Worm (Caenorhabditis elegans) whole organism, L1 larva: ENCODE results near the gene R09D1.14.
"Not testable (repeated sequence)": the region's sequence is repeated elsewhere in the genome, so short reads cannot be mapped to it uniquely, and the experiment has no call there.

Experiments
- C04F5.9 ChIP-seq: sonication (generic microtip); optimal IDR thresholded peaks from 2 replicates; lab custom pipeline; 2016; ENCODE audit warnings: missing genetic modification characterization, missing compliant biosample characterization
- F16B12.6 ChIP-seq: fragments of 150-350 bp; optimal IDR thresholded peaks from 2 replicates; lab custom pipeline; 2014; ENCODE audit warnings: missing biosample characterization, missing genetic modification characterization
- Y116A8C.19 ChIP-seq: sonication (generic microtip); optimal IDR thresholded peaks from 2 replicates; lab custom pipeline; 2016; ENCODE audit warnings: missing compliant biosample characterization, missing genetic modification characterization, borderline replicate concordance
- aly-2 ChIP-seq: fragments of 150-350 bp; optimal IDR thresholded peaks from 2 replicates; lab custom pipeline; 2014; ENCODE audit warnings: missing biosample characterization, missing genetic modification characterization
- ceh-63 ChIP-seq: fragments of 200-800 bp; sonication (Bioruptor generic); optimal IDR thresholded peaks from 2 replicates; lab custom pipeline; 2018; ENCODE audit warnings: mild to moderate bottlenecking, missing genetic modification characterization, missing compliant biosample characterization
- ceh-82 ChIP-seq, 3 experiments: fragments of 150-350 bp in 1 of 3; sonication (generic microtip) in 2 of 3; optimal IDR thresholded peaks; 2 replicates each; lab custom pipeline; 2014 to 2017; ENCODE audit warnings: missing biosample characterization in 3 of 3, missing genetic modification characterization in 3 of 3
- dsc-1 ChIP-seq: sonication (generic microtip); optimal IDR thresholded peaks from 2 replicates; lab custom pipeline; 2016; ENCODE audit warnings: mild to moderate bottlenecking, missing genetic modification characterization, missing compliant biosample characterization
- efl-1 ChIP-seq, 4 experiments: fragments of 150-350 bp; optimal IDR thresholded peaks in 3 of 4; peaks in 1 of 4; 1 replicate in 1 of 4; 2 replicates in 3 of 4; lab custom pipeline; 2014; ENCODE audit warnings: missing biosample characterization in 2 of 4, missing genetic modification characterization in 2 of 4, missing genetic modification reagents in 2 of 4
- efl-3 ChIP-seq: fragments of 200-800 bp; sonication (Bioruptor generic); optimal IDR thresholded peaks from 2 replicates; lab custom pipeline; 2018; ENCODE audit warnings: mild to moderate bottlenecking, missing genetic modification characterization, missing compliant biosample characterization
- egl-13 ChIP-seq: sonication (generic microtip); optimal IDR thresholded peaks from 2 replicates; lab custom pipeline; 2016; ENCODE audit warnings: missing genotype, missing genetic modification reagents, missing genetic modification characterization, missing compliant biosample characterization
- elt-2 ChIP-seq: sonication (generic microtip); optimal IDR thresholded peaks from 2 replicates; lab custom pipeline; 2016; ENCODE audit warnings: missing genetic modification characterization, mild to moderate bottlenecking, inconsistent platforms, missing compliant biosample characterization, missing genetic modification reagents
- fkh-10 ChIP-seq: sonication (generic microtip); optimal IDR thresholded peaks from 2 replicates; lab custom pipeline; 2017; ENCODE audit warnings: missing biosample characterization, missing genetic modification reagents, missing genetic modification characterization
- fkh-8 ChIP-seq: sonication (generic microtip); optimal IDR thresholded peaks from 2 replicates; lab custom pipeline; 2016; ENCODE audit warnings: mild to moderate bottlenecking, missing genetic modification characterization, missing compliant biosample characterization
- hpl-2 ChIP-seq: fragments of 150-350 bp; optimal IDR thresholded peaks from 2 replicates; lab custom pipeline; 2014; ENCODE audit warnings: missing biosample characterization, missing genetic modification reagents, missing genetic modification characterization
- irx-1 ChIP-seq: sonication (generic microtip); optimal IDR thresholded peaks from 2 replicates; lab custom pipeline; 2016; ENCODE audit warnings: missing genetic modification characterization, missing compliant biosample characterization
- isw-1 ChIP-seq: fragments of 200-800 bp; sonication (Bioruptor generic); IDR thresholded peaks from 2 replicates; pipeline ENCODE4 v1.3.6; 2022; ENCODE audit warnings: missing genetic modification characterization, missing compliant biosample characterization
- jun-1 ChIP-seq: fragments of 150-350 bp; optimal IDR thresholded peaks from 2 replicates; lab custom pipeline; 2014; ENCODE audit warnings: missing biosample characterization, missing genetic modification reagents, missing genetic modification characterization
- lin-13 ChIP-seq: fragments of 150-350 bp; optimal IDR thresholded peaks from 2 replicates; lab custom pipeline; 2014; ENCODE audit warnings: missing biosample characterization, missing genetic modification reagents, missing genetic modification characterization
- lin-35 ChIP-seq, 2 experiments: fragments of 150-350 bp; optimal IDR thresholded peaks; 2 replicates each; lab custom pipeline; 2014; ENCODE audit warnings: missing biosample characterization in 2 of 2, missing genetic modification characterization in 2 of 2, missing genetic modification reagents in 2 of 2
- lin-39 ChIP-seq: fragments of 150-350 bp; optimal IDR thresholded peaks from 2 replicates; lab custom pipeline; 2014; ENCODE audit warnings: missing biosample characterization, missing genetic modification reagents, missing genetic modification characterization
- lsy-2 ChIP-seq, 2 experiments: fragments of 150-350 bp; optimal IDR thresholded peaks; 2 replicates each; lab custom pipeline; 2014; ENCODE audit warnings: missing biosample characterization in 2 of 2, missing genetic modification characterization in 2 of 2
- mdl-1 ChIP-seq, 2 experiments: fragments of 150-350 bp; optimal IDR thresholded peaks; 2 replicates each; lab custom pipeline; 2014 to 2017; ENCODE audit warnings: missing biosample characterization in 2 of 2, missing genetic modification characterization in 2 of 2, inconsistent platforms in 1 of 2
- nhr-19 ChIP-seq: fragments of 200-800 bp; sonication (Bioruptor generic); conservative IDR thresholded peaks from 2 replicates; pipeline ENCODE4 v1.3.6; 2022; ENCODE audit warnings: missing genetic modification characterization, missing compliant biosample characterization
- nhr-20 ChIP-seq: sonication (generic microtip); optimal IDR thresholded peaks from 2 replicates; lab custom pipeline; 2016; ENCODE audit warnings: mild to moderate bottlenecking, missing genetic modification characterization, missing compliant biosample characterization
- nhr-47 ChIP-seq: sonication (generic microtip); optimal IDR thresholded peaks from 2 replicates; lab custom pipeline; 2016; ENCODE audit warnings: mild to moderate bottlenecking, missing genetic modification characterization, moderate library complexity, missing compliant biosample characterization
- nhr-77 ChIP-seq: fragments of 150-350 bp; optimal IDR thresholded peaks from 2 replicates; lab custom pipeline; 2014; ENCODE audit warnings: missing biosample characterization, missing genetic modification characterization
- rnt-1 ChIP-seq: sonication (generic microtip); optimal IDR thresholded peaks from 2 replicates; lab custom pipeline; 2016; ENCODE audit warnings: mild to moderate bottlenecking, missing genetic modification characterization, moderate library complexity, missing compliant biosample characterization
- sup-37 ChIP-seq: fragments of 200-800 bp; sonication (Bioruptor generic); optimal IDR thresholded peaks from 2 replicates; lab custom pipeline; 2018; ENCODE audit warnings: mild to moderate bottlenecking, missing genetic modification characterization, missing compliant biosample characterization
- tlp-1 ChIP-seq: fragments of 150-350 bp; optimal IDR thresholded peaks from 2 replicates; lab custom pipeline; 2014; ENCODE audit warnings: missing biosample characterization, missing genetic modification characterization
- unc-130 ChIP-seq: fragments of 150-350 bp; optimal IDR thresholded peaks from 2 replicates; lab custom pipeline; 2017; ENCODE audit warnings: missing biosample characterization, missing genetic modification characterization, inconsistent platforms
- unc-98 ChIP-seq: fragments of 200-800 bp; sonication (Bioruptor generic); IDR thresholded peaks from 2 replicates; pipeline ENCODE4 v1.3.6; 2022; ENCODE audit warnings: missing genetic modification characterization, missing compliant biosample characterization
- xbp-1 ChIP-seq: sonication (generic microtip); optimal IDR thresholded peaks from 2 replicates; lab custom pipeline; 2016; ENCODE audit warnings: missing genetic modification characterization, missing compliant biosample characterization
- zip-4 ChIP-seq: fragments of 200-800 bp; sonication (Bioruptor generic); optimal IDR thresholded peaks from 2 replicates; lab custom pipeline; 2018; ENCODE audit warnings: mild to moderate bottlenecking, missing genetic modification characterization, moderate library complexity, missing compliant biosample characterization
- ztf-11 ChIP-seq, 2 experiments: sonication (generic microtip); optimal IDR thresholded peaks; 2 replicates each; lab custom pipeline; 2016 to 2017; ENCODE audit warnings: missing genetic modification characterization in 2 of 2, missing biosample characterization in 1 of 2, missing compliant biosample characterization in 1 of 2

Gene R09D1.14

ce11 chrII:9454304-9454703 is 5.1 kb downstream of the R09D1.14 start, which contains the start of gene chil-19:
Gene chil-19, minus strand, starts transcription at chrII:9454404.
- TF ChIP-seq efl-1 (optimal IDR thresholded peaks at IDR 0.05; lab: Kevin White, UChicago) = no peak
- TF ChIP-seq efl-1 (GFP tag; optimal IDR thresholded peaks at IDR 0.05 in 1 of 2; lab: Kevin White, UChicago) = peak in 1 of 2 experiments; percentile 5
- no peak for TF ChIP-seq sup-37 (GFP tag; lab: Kevin White, UChicago)
- no peak for TF ChIP-seq xbp-1

DNA sequence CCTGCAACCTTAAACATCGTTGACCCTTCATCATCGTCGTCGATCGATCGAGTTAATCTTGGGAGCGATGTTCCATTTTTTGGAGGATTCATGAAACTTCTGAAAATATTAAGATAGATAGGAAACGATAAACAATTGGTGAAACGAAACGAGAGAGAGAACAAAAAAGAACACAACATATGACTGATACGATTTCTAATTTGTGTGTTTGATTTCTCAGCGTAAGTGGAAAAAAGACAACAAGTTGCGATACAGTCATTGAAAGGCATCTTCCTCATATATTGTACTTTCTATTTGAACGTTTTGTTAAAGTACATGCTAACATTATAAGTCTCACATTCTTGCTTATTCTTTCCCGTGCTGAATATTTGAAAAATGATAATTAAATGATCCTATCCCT is 7.2 kb downstream of the R09D1.14 start, which contains the start of gene R09D1.12:
TSS of gene R09D1.12 (minus strand) at position 101 of the 400 bp plus-strand sequence.
- not testable (repeated sequence) for TF ChIP-seq unc-130 (tag; lab: Kevin White, UChicago); tlp-1; mdl-1 (tag; optimal IDR thresholded peaks at IDR 0.05; lab: Kevin White, UChicago)

DNA sequence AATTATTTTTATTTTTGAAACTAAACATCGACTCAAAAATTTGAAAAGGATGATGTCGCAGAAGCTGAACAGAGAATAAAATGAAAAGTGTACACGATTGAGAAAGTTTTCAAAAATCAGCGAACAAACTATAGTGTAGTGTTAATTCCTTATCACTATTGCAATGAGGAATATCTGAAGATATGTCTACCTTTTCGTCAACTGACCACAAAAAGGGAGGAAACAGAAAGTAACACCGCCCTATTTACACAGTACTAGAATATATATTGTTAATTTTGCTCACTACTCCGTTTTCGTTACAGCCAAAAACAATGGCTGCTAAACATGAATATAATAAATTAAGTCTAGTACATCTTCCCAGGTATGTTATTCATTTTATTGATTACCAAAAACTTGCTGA is 11.4 kb downstream of the R09D1.14 start, which contains the start of gene chil-18:
TSS of gene chil-18 (plus strand) at position 301 of the 400 bp plus-strand sequence.
- TF ChIP-seq ceh-82 (tag; optimal IDR thresholded peaks at IDR 0.05; lab: Kevin White, UChicago) (no peak), nhr-20 (tag; lab: Kevin White, UChicago) (peak; percentile 12)

DNA sequence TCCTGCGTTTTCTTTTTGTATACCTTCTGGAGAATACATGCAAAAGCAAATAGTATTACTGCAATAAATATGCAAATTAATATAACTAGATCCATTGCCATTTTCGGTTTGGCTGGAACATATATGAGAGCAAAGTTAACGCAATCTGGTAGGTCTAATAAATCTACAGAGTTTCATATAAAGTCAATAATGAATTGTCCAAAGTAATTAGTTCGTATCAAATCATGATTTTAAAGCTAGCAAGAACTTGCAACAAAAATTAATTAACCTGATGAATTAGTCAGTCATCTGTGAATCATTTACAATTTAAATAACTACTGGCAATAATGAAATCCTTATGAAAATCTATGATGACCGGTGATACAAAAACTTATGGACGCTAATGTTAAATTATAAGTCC is 14.0 kb downstream of the R09D1.14 start, which contains the start of gene R09D1.13:
TSS of gene R09D1.13 (minus strand) at position 101 of the 400 bp plus-strand sequence.
- TF ChIP-seq unc-98 = no peak
- TF ChIP-seq isw-1 = no peak
- TF ChIP-seq jun-1 (tag; lab: Kevin White, UChicago) = no peak
- TF ChIP-seq fkh-8 (tag; lab: Kevin White, UChicago) = no peak
- TF ChIP-seq rnt-1 (tag; lab: Kevin White, UChicago) = no peak

DNA sequence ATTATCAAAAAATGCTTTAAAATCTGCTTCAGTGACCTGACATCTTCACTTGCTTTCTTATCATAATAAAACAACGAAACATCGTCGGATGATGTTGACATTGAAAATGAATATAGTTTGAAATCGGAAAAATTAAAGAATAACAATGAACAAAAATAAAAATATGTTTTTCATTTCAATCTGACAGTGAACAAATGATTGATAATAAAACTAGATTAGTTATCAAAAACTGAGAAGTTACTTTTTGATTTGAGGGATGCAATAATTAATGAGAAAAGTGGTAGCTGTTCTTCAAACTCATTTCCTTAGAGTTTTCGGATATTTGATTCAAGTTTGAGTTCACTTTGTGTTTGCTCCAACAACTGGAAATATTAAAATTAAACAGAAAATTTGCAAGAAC is 15.8 kb downstream of the R09D1.14 start, which contains the start of gene chil-15:
TSS of gene chil-15 (minus strand) at position 101 of the 400 bp plus-strand sequence.
- TF ChIP-seq fkh-10 (GFP tag; lab: Kevin White, UChicago) = no peak
- no peak for TF ChIP-seq elt-2 (tag; lab: Kevin White, UChicago)
- no peak for TF ChIP-seq Y116A8C.19 (tag; lab: Kevin White, UChicago)
- no peak for TF ChIP-seq lsy-2 (tag; optimal IDR thresholded peaks at IDR 0.05; lab: Kevin White, UChicago)
- no peak for TF ChIP-seq nhr-77 (tag; lab: Kevin White, UChicago)
- no peak for TF ChIP-seq lin-13 (GFP tag; lab: Kevin White, UChicago)
- TF ChIP-seq aly-2 = no peak
- TF ChIP-seq F16B12.6 (tag; lab: Kevin White, UChicago) = no peak
- TF ChIP-seq irx-1 (tag; lab: Kevin White, UChicago) = no peak
- no peak for TF ChIP-seq efl-3 (GFP tag; lab: Kevin White, UChicago)
- TF ChIP-seq ceh-63 = no peak
- TF ChIP-seq isw-1 = no peak

DNA sequence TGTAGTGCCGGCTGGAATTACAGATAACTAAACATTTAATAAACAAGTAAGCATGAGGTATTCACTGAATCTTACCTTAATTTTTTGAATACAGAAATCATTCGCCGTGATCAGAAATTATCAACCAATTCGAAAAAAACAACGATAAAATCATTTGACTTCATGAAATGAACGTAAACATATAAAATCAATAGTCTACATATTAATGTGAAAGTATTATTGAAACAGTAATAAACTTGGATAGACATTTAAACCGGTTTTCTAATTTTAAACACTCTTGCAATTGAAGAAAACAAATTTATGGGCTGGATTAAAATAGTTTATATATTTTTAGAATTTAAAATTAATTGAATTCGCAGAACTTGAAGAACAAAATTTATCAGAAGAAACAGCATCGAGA is 17.5 kb downstream of the R09D1.14 start, which contains the start of gene chil-16:
TSS of gene chil-16 (minus strand) at position 101 of the 400 bp plus-strand sequence.
- TF ChIP-seq hpl-2 (GFP tag; lab: Kevin White, UChicago) = no peak
- TF ChIP-seq lin-35 (GFP tag; optimal IDR thresholded peaks at IDR 0.05; lab: Kevin White, UChicago) = no peak
- no peak for TF ChIP-seq nhr-77 (tag; lab: Kevin White, UChicago)
- TF ChIP-seq zip-4 (GFP tag; lab: Kevin White, UChicago) = no peak
- TF ChIP-seq dsc-1 (tag; lab: Kevin White, UChicago) = no peak
- no peak for TF ChIP-seq unc-98
- no peak for TF ChIP-seq egl-13
- TF ChIP-seq, all 84 proteins: peak for 0

- TF ChIP-seq lin-39 (tag; lab: Kevin White, UChicago) = no peak
- TF ChIP-seq C04F5.9 (tag; lab: Kevin White, UChicago) = no peak
- no peak for TF ChIP-seq ztf-11 (tag; optimal IDR thresholded peaks at IDR 0.05; lab: Kevin White, UChicago)
- no peak for TF ChIP-seq nhr-47 (tag; lab: Kevin White, UChicago)
- TF ChIP-seq nhr-19 (GFP tag; lab: Robert Waterston, UW) = no peak
- TF ChIP-seq, all 84 proteins: peak for 0
These were observed 19.3 kb downstream of the R09D1.14 start, which contains the start of gene chil-17 for ce11 chrII:9440060-9440459. Gene chil-17, minus strand, starts transcription at chrII:9440160.
